Worm (Caenorhabditis elegans) whole organism, early embryonic: ENCODE data around the gene clec-4.

Experiments used
- B0310.2 ChIP-seq: sonication (generic microtip); optimal IDR thresholded peaks from 2 replicates; lab custom pipeline; 2016; ENCODE audit warnings: mild to moderate bottlenecking, missing genetic modification characterization, missing compliant biosample characterization
- F13C5.2 ChIP-seq: sonication (generic microtip); optimal IDR thresholded peaks from 2 replicates; lab custom pipeline; 2017; ENCODE audit warnings: mild to moderate bottlenecking, missing genetic modification characterization, inconsistent platforms, missing compliant biosample characterization
- aly-1 ChIP-seq: sonication (generic microtip); optimal IDR thresholded peaks from 2 replicates; lab custom pipeline; 2016; ENCODE audit warnings: missing genetic modification characterization, missing compliant biosample characterization
- ama-1 ChIP-seq: fragments of 150-350 bp; optimal IDR thresholded peaks from 2 replicates; lab custom pipeline; 2014
- ceh-36 ChIP-seq: sonication (generic microtip); optimal IDR thresholded peaks from 2 replicates; lab custom pipeline; 2016; ENCODE audit warnings: missing genetic modification characterization, inconsistent platforms, missing compliant biosample characterization
- flt-1 ChIP-seq: fragments of 200-800 bp; sonication (Bioruptor generic); IDR thresholded peaks from 2 replicates; pipeline ENCODE4 v1.3.6; 2022; ENCODE audit warnings: missing genetic modification characterization, missing compliant biosample characterization
- hmbx-1 ChIP-seq: sonication (generic microtip); optimal IDR thresholded peaks from 2 replicates; lab custom pipeline; 2016; ENCODE audit warnings: mild to moderate bottlenecking, missing genetic modification characterization, missing compliant biosample characterization
- hnd-1 ChIP-seq: sonication (generic microtip); optimal IDR thresholded peaks from 2 replicates; lab custom pipeline; 2016; ENCODE audit warnings: missing genetic modification characterization, missing compliant biosample characterization
- scrt-1 ChIP-seq: fragments of 200-800 bp; sonication (Bioruptor generic); IDR thresholded peaks from 2 replicates; pipeline ENCODE4 v1.3.6; 2022; ENCODE audit warnings: missing genetic modification characterization, missing compliant biosample characterization
- sea-1 ChIP-seq: fragments of 200-800 bp; sonication (Bioruptor generic); conservative IDR thresholded peaks from 2 replicates; pipeline ENCODE4 v1.3.6; 2022; ENCODE audit warnings: missing genetic modification characterization, missing compliant biosample characterization
- tbx-11 ChIP-seq: fragments of 200-800 bp; sonication (Bioruptor generic); IDR thresholded peaks from 2 replicates; pipeline ENCODE4 v1.3.6; 2022; ENCODE audit warnings: missing genetic modification characterization, missing compliant biosample characterization

- TF ChIP-seq sea-1: no peak
- TF ChIP-seq ama-1 (lab: Kevin White, UChicago): no peak
- no peak for TF ChIP-seq aly-1 (tag; lab: Kevin White, UChicago)
- no peak for TF ChIP-seq ceh-36 (tag; lab: Kevin White, UChicago)
- no peak for TF ChIP-seq scrt-1
- no peak for TF ChIP-seq hnd-1 (tag; lab: Kevin White, UChicago)
- no peak for TF ChIP-seq flt-1 (GFP tag; lab: Robert Waterston, UW)
- TF ChIP-seq hmbx-1 (tag; lab: Kevin White, UChicago): no peak
- TF ChIP-seq B0310.2 (tag; lab: Kevin White, UChicago): no peak
- no peak for TF ChIP-seq F13C5.2
- no peak for TF ChIP-seq tbx-11
Observed at ce11 chrII:12546413-12546812, 34.5 kb downstream of the clec-4 start, which contains the start of the genes F49C5.5 and F49C5.10.
